Worm (Caenorhabditis elegans) whole organism, L1 larva: ENCODE measurements around the gene F44A2.3.

Source experiments
- C16A3.4 ChIP-seq: fragments of 150-350 bp; optimal IDR thresholded peaks from 2 replicates; lab custom pipeline; 2014; ENCODE audit warnings: missing biosample characterization, missing genetic modification characterization
- Y116A8C.19 ChIP-seq: sonication (generic microtip); optimal IDR thresholded peaks from 2 replicates; lab custom pipeline; 2016; ENCODE audit warnings: missing compliant biosample characterization, missing genetic modification characterization, borderline replicate concordance
- alr-1 ChIP-seq: fragments of 200-800 bp; sonication (Bioruptor generic); optimal IDR thresholded peaks from 2 replicates; lab custom pipeline; 2018; ENCODE audit warnings: borderline replicate concordance, mild to moderate bottlenecking, missing genetic modification characterization, missing compliant biosample characterization
- blmp-1 ChIP-seq: fragments of 150-350 bp; optimal IDR thresholded peaks from 2 replicates; lab custom pipeline; 2014; ENCODE audit warnings: missing biosample characterization, missing genetic modification characterization
- ceh-8 ChIP-seq: fragments of 200-800 bp; sonication (Bioruptor generic); optimal IDR thresholded peaks from 2 replicates; lab custom pipeline; 2018; ENCODE audit warnings: mild to moderate bottlenecking, missing genetic modification characterization, moderate library complexity, missing compliant biosample characterization
- ceh-90 ChIP-seq: sonication (generic microtip); optimal IDR thresholded peaks from 2 replicates; lab custom pipeline; 2016; ENCODE audit warnings: missing genetic modification characterization, missing compliant biosample characterization
- ces-1 ChIP-seq: fragments of 150-350 bp; optimal IDR thresholded peaks from 2 replicates; lab custom pipeline; 2014; ENCODE audit warnings: missing biosample characterization, missing genetic modification reagents, missing genetic modification characterization
- efl-1 ChIP-seq, 4 experiments: fragments of 150-350 bp; optimal IDR thresholded peaks in 3 of 4; peaks in 1 of 4; 1 replicate in 1 of 4; 2 replicates in 3 of 4; lab custom pipeline; 2014; ENCODE audit warnings: missing biosample characterization in 2 of 4, missing genetic modification characterization in 2 of 4, missing genetic modification reagents in 2 of 4
- efl-3 ChIP-seq: fragments of 200-800 bp; sonication (Bioruptor generic); optimal IDR thresholded peaks from 2 replicates; lab custom pipeline; 2018; ENCODE audit warnings: mild to moderate bottlenecking, missing genetic modification characterization, missing compliant biosample characterization
- elt-2 ChIP-seq: sonication (generic microtip); optimal IDR thresholded peaks from 2 replicates; lab custom pipeline; 2016; ENCODE audit warnings: missing genetic modification characterization, mild to moderate bottlenecking, inconsistent platforms, missing compliant biosample characterization, missing genetic modification reagents
- fkh-4 ChIP-seq: sonication (generic microtip); optimal IDR thresholded peaks from 2 replicates; lab custom pipeline; 2016; ENCODE audit warnings: missing compliant biosample characterization, missing genetic modification characterization, borderline replicate concordance
- fkh-8 ChIP-seq: sonication (generic microtip); optimal IDR thresholded peaks from 2 replicates; lab custom pipeline; 2016; ENCODE audit warnings: mild to moderate bottlenecking, missing genetic modification characterization, missing compliant biosample characterization
- fos-1 ChIP-seq: fragments of 150-350 bp; optimal IDR thresholded peaks from 2 replicates; lab custom pipeline; 2014; ENCODE audit warnings: missing biosample characterization, missing genetic modification characterization
- lin-14 ChIP-seq: fragments of 200-800 bp; sonication (Bioruptor generic); optimal IDR thresholded peaks from 2 replicates; lab custom pipeline; 2018; ENCODE audit warnings: mild to moderate bottlenecking, missing genetic modification characterization, moderate library complexity, missing compliant biosample characterization
- lin-39 ChIP-seq: fragments of 150-350 bp; optimal IDR thresholded peaks from 2 replicates; lab custom pipeline; 2014; ENCODE audit warnings: missing biosample characterization, missing genetic modification reagents, missing genetic modification characterization
- lir-3 ChIP-seq: sonication (generic microtip); optimal IDR thresholded peaks from 2 replicates; lab custom pipeline; 2016; ENCODE audit warnings: mild to moderate bottlenecking, missing genetic modification characterization, moderate library complexity, missing compliant biosample characterization; ENCODE audit not compliant: poor library complexity
- mab-9 ChIP-seq: fragments of 200-800 bp; sonication (Bioruptor generic); IDR thresholded peaks from 2 replicates; pipeline ENCODE4 v1.3.6; 2022; ENCODE audit warnings: missing genetic modification reagents, missing genetic modification characterization, missing compliant biosample characterization
- nhr-11 ChIP-seq: fragments of 150-350 bp; optimal IDR thresholded peaks from 2 replicates; lab custom pipeline; 2014; ENCODE audit warnings: missing biosample characterization, missing genetic modification characterization
- nhr-20 ChIP-seq: sonication (generic microtip); optimal IDR thresholded peaks from 2 replicates; lab custom pipeline; 2016; ENCODE audit warnings: mild to moderate bottlenecking, missing genetic modification characterization, missing compliant biosample characterization
- nhr-71 ChIP-seq: sonication (generic microtip); optimal IDR thresholded peaks from 2 replicates; lab custom pipeline; 2016; ENCODE audit warnings: mild to moderate bottlenecking, missing genetic modification characterization, moderate library complexity, missing compliant biosample characterization
- nhr-76 ChIP-seq: sonication (generic microtip); optimal IDR thresholded peaks from 2 replicates; lab custom pipeline; 2017; ENCODE audit warnings: missing biosample characterization, missing genetic modification characterization
- nhr-77 ChIP-seq: fragments of 150-350 bp; optimal IDR thresholded peaks from 2 replicates; lab custom pipeline; 2014; ENCODE audit warnings: missing biosample characterization, missing genetic modification characterization
- nhr-90 ChIP-seq: sonication (generic microtip); optimal IDR thresholded peaks from 2 replicates; lab custom pipeline; 2016; ENCODE audit warnings: mild to moderate bottlenecking, missing genetic modification characterization, missing compliant biosample characterization; ENCODE audit not compliant: poor library complexity
- pag-3 ChIP-seq: sonication (generic microtip); optimal IDR thresholded peaks from 2 replicates; lab custom pipeline; 2017; ENCODE audit warnings: missing genetic modification characterization, mild to moderate bottlenecking, missing compliant biosample characterization, antibody characterized with exemption, borderline replicate concordance; ENCODE audit not compliant: insufficient read depth
- skn-1 ChIP-seq: fragments of 150-350 bp; optimal IDR thresholded peaks from 2 replicates; lab custom pipeline; 2014; ENCODE audit warnings: missing biosample characterization, missing genetic modification characterization
- snu-23 ChIP-seq: sonication (generic microtip); optimal IDR thresholded peaks from 2 replicates; lab custom pipeline; 2016; ENCODE audit warnings: missing genetic modification characterization, missing compliant biosample characterization
- sox-4 ChIP-seq: sonication (generic microtip); optimal IDR thresholded peaks from 2 replicates; lab custom pipeline; 2016; ENCODE audit warnings: missing genetic modification characterization, missing compliant biosample characterization
- swsn-7 ChIP-seq: sonication (generic microtip); optimal IDR thresholded peaks from 2 replicates; lab custom pipeline; 2016; ENCODE audit warnings: missing genetic modification characterization, missing compliant biosample characterization
- tlp-1 ChIP-seq: fragments of 150-350 bp; optimal IDR thresholded peaks from 2 replicates; lab custom pipeline; 2014; ENCODE audit warnings: missing biosample characterization, missing genetic modification characterization
- unc-98 ChIP-seq: fragments of 200-800 bp; sonication (Bioruptor generic); IDR thresholded peaks from 2 replicates; pipeline ENCODE4 v1.3.6; 2022; ENCODE audit warnings: missing genetic modification characterization, missing compliant biosample characterization
- xbp-1 ChIP-seq: sonication (generic microtip); optimal IDR thresholded peaks from 2 replicates; lab custom pipeline; 2016; ENCODE audit warnings: missing genetic modification characterization, missing compliant biosample characterization
- zip-4 ChIP-seq: fragments of 200-800 bp; sonication (Bioruptor generic); optimal IDR thresholded peaks from 2 replicates; lab custom pipeline; 2018; ENCODE audit warnings: mild to moderate bottlenecking, missing genetic modification characterization, moderate library complexity, missing compliant biosample characterization
- ztf-11 ChIP-seq, 2 experiments: sonication (generic microtip); optimal IDR thresholded peaks; 2 replicates each; lab custom pipeline; 2016 to 2017; ENCODE audit warnings: missing genetic modification characterization in 2 of 2, missing biosample characterization in 1 of 2, missing compliant biosample characterization in 1 of 2

F44A2.3 gene

DNA sequence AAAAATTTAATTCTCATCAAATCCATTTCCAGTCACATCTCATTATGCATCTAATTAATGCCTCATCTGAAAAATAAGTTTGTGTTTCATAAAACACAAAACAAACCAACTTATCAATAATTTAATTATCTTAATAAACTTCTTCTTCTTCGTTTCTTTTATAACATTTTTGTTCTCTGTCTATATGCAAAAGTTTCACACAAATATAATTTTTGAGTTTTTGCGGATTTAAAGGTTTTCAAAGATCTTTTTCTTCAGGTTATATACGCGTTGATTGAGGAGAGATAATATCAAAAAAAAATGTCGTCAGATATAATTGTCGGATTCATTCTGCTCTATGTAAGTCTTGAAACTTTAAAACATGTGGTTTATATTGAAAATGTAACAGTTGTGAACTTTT is 44.5 kb downstream of the F44A2.3 start, which contains the start of gene srx-47:
srx-47 (plus strand) TSS at position 301 of the 400 bp plus-strand sequence.
- no peak for TF ChIP-seq ztf-11 (tag; optimal IDR thresholded peaks at IDR 0.05; lab: Kevin White, UChicago)
- TF ChIP-seq fkh-4, result no peak
- TF ChIP-seq efl-1 (optimal IDR thresholded peaks at IDR 0.05; lab: Kevin White, UChicago), result no peak
- TF ChIP-seq efl-1 (GFP tag; optimal IDR thresholded peaks at IDR 0.05 in 1 of 2; lab: Kevin White, UChicago), result peak in 1 of 2 experiments; percentile 10
- no peak for TF ChIP-seq nhr-77 (tag; lab: Kevin White, UChicago)
- no peak for TF ChIP-seq pag-3 (tag; lab: Kevin White, UChicago)
- TF ChIP-seq Y116A8C.19 (tag; lab: Kevin White, UChicago), result no peak

DNA sequence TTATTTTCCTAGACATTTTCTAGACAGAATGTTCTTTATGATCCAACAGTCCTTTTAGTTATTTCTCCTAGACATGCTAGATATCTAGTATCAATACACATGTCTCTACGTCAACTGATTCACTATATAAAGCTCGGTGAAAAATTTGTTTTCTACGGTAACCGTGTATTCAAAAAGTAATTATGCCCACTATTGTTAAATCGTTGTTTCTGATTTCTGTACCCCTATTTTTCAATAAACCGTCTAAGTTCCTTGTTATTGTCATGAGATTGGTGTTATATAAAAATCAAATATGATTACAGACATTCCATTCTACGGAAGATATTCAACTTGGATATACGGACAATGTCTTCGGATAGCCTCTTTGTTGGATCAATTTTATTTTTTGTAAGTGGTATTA is 47.7 kb downstream of the F44A2.3 start, which contains the start of gene srx-46:
srx-46 (plus strand) TSS at position 301 of the 400 bp plus-strand sequence.
- TF ChIP-seq C16A3.4 (tag; lab: Kevin White, UChicago) (no peak), ceh-90 (tag; lab: Kevin White, UChicago) (no peak), sox-4 (tag; lab: Kevin White, UChicago) (no peak), lin-14 (GFP tag; lab: Kevin White, UChicago) (no peak), mab-9 (GFP tag; lab: Robert Waterston, UW) (no peak), unc-98 (no peak), xbp-1 (tag; lab: Kevin White, UChicago) (no peak), ceh-8 (GFP tag; lab: Kevin White, UChicago) (no peak), skn-1 (tag; lab: Kevin White, UChicago) (no peak), lir-3 (no peak), snu-23 (GFP tag; lab: Kevin White, UChicago) (no peak), nhr-20 (tag; lab: Kevin White, UChicago) (no peak), nhr-11 (tag; lab: Kevin White, UChicago) (no peak)

DNA sequence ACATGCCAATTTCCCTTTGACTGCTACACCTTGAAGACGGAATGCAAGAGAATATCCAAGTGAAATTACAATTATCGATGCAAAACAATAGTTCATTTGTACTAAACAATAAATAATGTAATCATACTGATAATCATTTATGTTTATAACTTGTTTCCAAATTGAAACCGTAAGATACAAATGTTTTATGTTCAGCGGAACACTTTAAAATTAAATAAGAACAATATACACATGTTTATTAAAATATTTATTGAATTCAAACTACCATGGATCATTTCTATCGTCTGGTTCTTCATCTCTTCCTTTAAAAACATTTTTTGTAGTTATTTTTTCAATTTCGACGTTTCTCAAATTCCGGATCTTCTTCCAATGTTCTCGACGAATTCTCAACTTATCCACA is 50.2 kb downstream of the F44A2.3 start, which contains the start of gene ttr-40:
ttr-40 (minus strand) TSS at position 101 of the 400 bp plus-strand sequence.
- TF ChIP-seq alr-1 (tag; lab: Kevin White, UChicago) (no peak), lin-39 (tag; lab: Kevin White, UChicago) (no peak), efl-3 (no peak), skn-1 (tag; lab: Kevin White, UChicago) (no peak), zip-4 (GFP tag; lab: Kevin White, UChicago) (no peak), nhr-76 (no peak), fos-1 (tag; lab: Kevin White, UChicago) (no peak), nhr-71 (tag; lab: Kevin White, UChicago) (no peak), sox-4 (tag; lab: Kevin White, UChicago) (no peak), blmp-1 (no peak), nhr-90 (no peak)

DNA sequence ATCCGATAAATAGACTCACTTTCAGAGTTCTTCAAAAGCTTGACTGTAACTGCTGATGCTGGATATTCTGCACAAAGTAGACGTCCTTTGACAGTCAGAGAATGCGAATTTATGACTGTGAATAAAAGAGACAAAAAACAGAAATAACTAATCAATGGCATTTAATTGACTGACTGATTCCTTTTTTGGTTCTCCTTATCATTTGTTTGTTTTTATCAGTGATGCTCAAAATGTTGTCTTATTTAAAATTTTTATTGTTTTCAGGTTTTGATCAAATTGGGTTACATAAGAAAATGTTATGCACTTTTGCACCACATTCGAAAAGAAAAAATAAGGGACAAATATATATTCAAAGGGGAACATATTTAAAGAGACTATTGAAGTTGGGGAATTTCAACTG is 51.1 kb downstream of the F44A2.3 start, which contains the start of gene ttr-49:
ttr-49 (minus strand) TSS at position 171 of the 400 bp plus-strand sequence.
- TF ChIP-seq ces-1 (GFP tag; lab: Kevin White, UChicago) (no peak), elt-2 (tag; lab: Kevin White, UChicago) (peak; percentile 41)

DNA sequence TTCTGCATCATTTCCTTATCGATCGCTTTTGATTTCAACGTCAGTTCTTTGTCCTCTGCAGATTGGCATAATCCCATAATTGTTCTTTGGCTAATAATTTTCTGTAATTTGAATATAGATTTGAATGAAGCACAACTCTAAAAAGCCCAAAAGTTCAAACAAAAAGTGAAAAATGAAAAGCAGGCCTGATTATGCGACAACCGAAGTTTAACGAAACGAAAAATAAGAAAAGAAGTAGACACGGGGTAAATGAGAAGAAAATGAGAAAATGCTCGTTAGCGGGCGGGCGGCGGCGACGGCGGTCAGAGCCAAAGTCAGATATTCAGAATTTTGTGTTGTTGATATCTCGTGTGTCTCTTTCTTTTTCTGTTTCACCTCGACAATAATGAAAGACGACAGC is 54.5 kb downstream of the F44A2.3 start, which contains the start of gene gpa-3:
gpa-3 (minus strand) TSS at position 101 of the 400 bp plus-strand sequence.
- no peak for TF ChIP-seq tlp-1 (tag; lab: Kevin White, UChicago)
- TF ChIP-seq swsn-7 (tag; lab: Kevin White, UChicago), result no peak
- TF ChIP-seq lin-39 (tag; lab: Kevin White, UChicago), result no peak
- TF ChIP-seq nhr-71 (tag; lab: Kevin White, UChicago), result peak; percentile 11
- no peak for TF ChIP-seq fkh-8
- TF ChIP-seq, all 84 proteins: peak for 1
